Fruit fly (Drosophila melanogaster) whole organism, embryonic: ENCODE measurements around the gene CG45011.
A peak's percentile ranks its signal among the peaks of the same experiment; 100 is the strongest.

ENCODE experiments used
- ATbp ChIP-seq: fragments of 200-800 bp; sonication (Bioruptor generic); optimal IDR thresholded peaks from 2 replicates; lab custom pipeline; 2017; ENCODE audit warnings: missing biosample characterization, mild to moderate bottlenecking, missing genetic modification characterization, missing genetic modification reagents
- Adf1 ChIP-seq: fragments of 200-800 bp; sonication (Bioruptor generic); IDR thresholded peaks from 2 replicates; pipeline ENCODE4 v1.3.6; 2022; ENCODE audit warnings: missing biosample characterization, missing genetic modification characterization
- BtbVII ChIP-seq: fragments of 200-800 bp; sonication (Bioruptor generic); optimal IDR thresholded peaks from 3 replicates; lab custom pipeline; 2017; ENCODE audit warnings: missing biosample characterization, mild to moderate bottlenecking, missing genetic modification characterization
- C15 ChIP-seq: fragments of 200-800 bp; sonication (Bioruptor generic); IDR thresholded peaks from 3 replicates; pipeline ENCODE4 v1.3.6; 2022; ENCODE audit warnings: missing biosample characterization, missing genetic modification characterization
- CG10147 ChIP-seq: fragments of 200-800 bp; sonication (Bioruptor generic); optimal IDR thresholded peaks from 2 replicates; lab custom pipeline; 2019; ENCODE audit warnings: missing biosample characterization, mild to moderate bottlenecking, missing genetic modification characterization, moderate library complexity
- CG12236 ChIP-seq: fragments of 200-800 bp; sonication (Bioruptor generic); optimal IDR thresholded peaks from 2 replicates; lab custom pipeline; 2016; ENCODE audit warnings: missing biosample characterization, missing genetic modification characterization
- CG12659 ChIP-seq: fragments of 200-800 bp; sonication (Bioruptor generic); optimal IDR thresholded peaks from 3 replicates; lab custom pipeline; 2017; ENCODE audit warnings: mild to moderate bottlenecking, missing biosample characterization, missing genetic modification reagents, missing genetic modification characterization
- CG13424 ChIP-seq: fragments of 200-800 bp; sonication (Bioruptor generic); optimal IDR thresholded peaks from 2 replicates; lab custom pipeline; 2019; ENCODE audit warnings: missing biosample characterization, mild to moderate bottlenecking, missing genetic modification characterization, moderate library complexity
- CG14965 ChIP-seq: fragments of 200-800 bp; sonication (Bioruptor generic); optimal IDR thresholded peaks from 2 replicates; lab custom pipeline; 2016; ENCODE audit warnings: missing biosample characterization, missing genetic modification characterization, borderline replicate concordance
- CG15514 ChIP-seq: fragments of 200-800 bp; sonication (Bioruptor generic); optimal IDR thresholded peaks from 3 replicates; lab custom pipeline; 2017; ENCODE audit warnings: missing biosample characterization, missing genetic modification characterization, mild to moderate bottlenecking, moderate library complexity, missing genetic modification reagents
- CG16779 ChIP-seq: fragments of 200-800 bp; sonication (Bioruptor generic); IDR thresholded peaks from 2 replicates; pipeline ENCODE4 v1.3.6; 2022; ENCODE audit warnings: missing biosample characterization, missing genetic modification characterization
- CG18764 ChIP-seq: fragments of 200-800 bp; sonication (Bioruptor generic); optimal IDR thresholded peaks from 3 replicates; lab custom pipeline; 2016; ENCODE audit warnings: missing biosample characterization, missing genetic modification characterization
- CG34422 ChIP-seq: fragments of 200-800 bp; sonication (Bioruptor generic); IDR thresholded peaks from 3 replicates; pipeline ENCODE4 v1.3.6; 2022; ENCODE audit warnings: missing biosample characterization, missing genetic modification characterization
- CG43689 ChIP-seq: fragments of 200-800 bp; sonication (Bioruptor generic); IDR thresholded peaks from 2 replicates; pipeline ENCODE4 v1.3.6; 2022; ENCODE audit warnings: missing biosample characterization, missing genetic modification characterization
- CG6854 ChIP-seq: fragments of 200-800 bp; sonication (Bioruptor generic); optimal IDR thresholded peaks from 3 replicates; lab custom pipeline; 2017; ENCODE audit warnings: missing biosample characterization, mild to moderate bottlenecking, missing genetic modification characterization
- CG7556 ChIP-seq: fragments of 200-800 bp; sonication (Bioruptor generic); optimal IDR thresholded peaks from 2 replicates; lab custom pipeline; 2017; ENCODE audit warnings: missing biosample characterization, mild to moderate bottlenecking, missing genetic modification characterization
- CG7987 ChIP-seq: fragments of 200-800 bp; sonication (Bioruptor generic); optimal IDR thresholded peaks from 2 replicates; lab custom pipeline; 2018; ENCODE audit warnings: missing biosample characterization, mild to moderate bottlenecking, missing genetic modification characterization, moderate library complexity
- CoRest ChIP-seq: fragments of 200-800 bp; sonication (Bioruptor generic); optimal IDR thresholded peaks from 3 replicates; lab custom pipeline; 2018; ENCODE audit warnings: missing biosample characterization, mild to moderate bottlenecking, missing genetic modification characterization, moderate library complexity
- Doc3 ChIP-seq: fragments of 200-800 bp; sonication (Bioruptor generic); IDR thresholded peaks from 3 replicates; pipeline ENCODE4 v1.3.6; 2022; ENCODE audit warnings: missing biosample characterization, missing genetic modification characterization; ENCODE audit not compliant: partially characterized antibody
- Eip74EF ChIP-seq, 2 experiments: fragments of 200-800 bp in 1 of 2; fragments of >200 bp in 1 of 2; sonication (Bioruptor generic) in 1 of 2; optimal IDR thresholded peaks; 2 replicates each; lab custom pipeline; 2017 to 2019; ENCODE audit warnings: missing biosample characterization in 2 of 2, missing genetic modification characterization in 2 of 2, mild to moderate bottlenecking in 1 of 2, moderate library complexity in 1 of 2
- Med ChIP-seq: fragments of 200-800 bp; sonication (Bioruptor generic); peaks from one replicate; lab custom pipeline; 2016; ENCODE audit warnings: missing biosample characterization, missing genetic modification characterization, mild to moderate bottlenecking, inconsistent platforms, moderate library complexity
- NK7.1 ChIP-seq: fragments of 200-800 bp; sonication (Bioruptor generic); optimal IDR thresholded peaks from 3 replicates; lab custom pipeline; 2016; ENCODE audit warnings: missing biosample characterization, missing genetic modification characterization
- NfI ChIP-seq: fragments of 200-800 bp; sonication (Bioruptor generic); optimal IDR thresholded peaks from 3 replicates; lab custom pipeline; 2018; ENCODE audit warnings: missing biosample characterization, mild to moderate bottlenecking, missing genetic modification characterization, moderate library complexity
- Rfx ChIP-seq: fragments of 200-800 bp; sonication (Bioruptor generic); IDR thresholded peaks from 2 replicates; pipeline ENCODE4 v1.3.6; 2022; ENCODE audit warnings: missing biosample characterization, missing genetic modification characterization
- Sin3A ChIP-seq: fragments of >200 bp; optimal IDR thresholded peaks from 2 replicates; lab custom pipeline; 2018
- Sry-δ ChIP-seq: fragments of 200-800 bp; sonication (Bioruptor generic); optimal IDR thresholded peaks from 2 replicates; lab custom pipeline; 2016; ENCODE audit warnings: missing biosample characterization, missing genetic modification characterization
- Stat92E ChIP-seq, 3 experiments: fragments of >200 bp in 2 of 3; fragments of 200-800 bp in 1 of 3; sonication (Bioruptor generic) in 1 of 3; optimal IDR thresholded peaks; 2 replicates each; lab custom pipeline; 2017 to 2019; ENCODE audit warnings: missing biosample characterization in 3 of 3, missing genetic modification characterization in 3 of 3, mild to moderate bottlenecking in 1 of 3, moderate library complexity in 1 of 3
- Trl ChIP-seq, 3 experiments: fragments of >200 bp in 2 of 3; fragments of 200-800 bp in 1 of 3; sonication (Bioruptor generic) in 1 of 3; optimal IDR thresholded peaks; 2 replicates in 1 of 3; 3 replicates in 2 of 3; lab custom pipeline; 2016 to 2017; ENCODE audit warnings: missing biosample characterization in 1 of 3, missing genetic modification characterization in 1 of 3
- amos ChIP-seq: fragments of 200-800 bp; sonication (Bioruptor generic); IDR thresholded peaks from 2 replicates; pipeline ENCODE4 v1.3.6; 2022; ENCODE audit warnings: missing biosample characterization, missing genetic modification characterization; ENCODE audit not compliant: partially characterized antibody
- cg ChIP-seq: fragments of 200-800 bp; sonication (Bioruptor generic); optimal IDR thresholded peaks from 3 replicates; lab custom pipeline; 2019; ENCODE audit warnings: missing biosample characterization, mild to moderate bottlenecking, missing genetic modification characterization, moderate library complexity
- chinmo ChIP-seq: fragments of 200-800 bp; sonication (Bioruptor generic); IDR thresholded peaks from 4 replicates; pipeline ENCODE4 v1.3.6; 2022; ENCODE audit warnings: missing biosample characterization, missing genetic modification characterization; ENCODE audit not compliant: partially characterized antibody
- crol ChIP-seq: fragments of 200-800 bp; sonication (Bioruptor generic); IDR thresholded peaks from 2 replicates; pipeline ENCODE4 v1.3.6; 2022; ENCODE audit warnings: missing biosample characterization, missing genetic modification characterization
- dan ChIP-seq: fragments of 200-800 bp; sonication (Bioruptor generic); IDR thresholded peaks from 2 replicates; pipeline ENCODE4 v1.3.6; 2022; ENCODE audit warnings: missing biosample characterization, missing genetic modification characterization
- dmrt11E ChIP-seq: fragments of 200-800 bp; sonication (Bioruptor generic); optimal IDR thresholded peaks from 3 replicates; lab custom pipeline; 2018; ENCODE audit warnings: missing biosample characterization, mild to moderate bottlenecking, missing genetic modification characterization, moderate library complexity
- eve ChIP-seq, 2 experiments: fragments of >200 bp; optimal IDR thresholded peaks; 2 replicates each; lab custom pipeline; 2017; ENCODE audit warnings: missing biosample characterization in 2 of 2, missing genetic modification characterization in 2 of 2
- fru ChIP-seq: fragments of >200 bp; optimal IDR thresholded peaks from 2 replicates; lab custom pipeline; 2017
- gce ChIP-seq: fragments of 200-800 bp; sonication (Bioruptor generic); IDR thresholded peaks from 3 replicates; pipeline ENCODE4 v1.3.6; 2022; ENCODE audit warnings: missing biosample characterization, missing genetic modification characterization
- jing ChIP-seq: fragments of 200-800 bp; sonication (Bioruptor generic); optimal IDR thresholded peaks from 2 replicates; lab custom pipeline; 2018; ENCODE audit warnings: missing biosample characterization, mild to moderate bottlenecking, missing genetic modification characterization
- knrl ChIP-seq: fragments of 200-800 bp; sonication (Bioruptor generic); IDR thresholded peaks from 3 replicates; pipeline ENCODE4 v1.3.6; 2022; ENCODE audit warnings: missing biosample characterization, missing genetic modification characterization; ENCODE audit not compliant: partially characterized antibody
- nerfin-1 ChIP-seq: fragments of 200-800 bp; sonication (Bioruptor generic); optimal IDR thresholded peaks from 3 replicates; lab custom pipeline; 2019; ENCODE audit warnings: missing biosample characterization, mild to moderate bottlenecking, missing genetic modification characterization, moderate library complexity
- pros ChIP-seq: fragments of 200-800 bp; sonication (Bioruptor generic); optimal IDR thresholded peaks from 3 replicates; lab custom pipeline; 2019; ENCODE audit warnings: missing biosample characterization, mild to moderate bottlenecking, missing genetic modification characterization, moderate library complexity
- sens-2 ChIP-seq: fragments of 200-800 bp; sonication (Bioruptor generic); IDR thresholded peaks from 2 replicates; pipeline ENCODE4 v1.3.6; 2022; ENCODE audit warnings: missing biosample characterization, missing genetic modification characterization
- seq ChIP-seq: fragments of 200-800 bp; sonication (Bioruptor generic); IDR thresholded peaks from 2 replicates; pipeline ENCODE4 v1.3.6; 2022; ENCODE audit warnings: missing biosample characterization, missing genetic modification characterization
- shn ChIP-seq: fragments of 200-800 bp; sonication (Bioruptor generic); optimal IDR thresholded peaks from 3 replicates; lab custom pipeline; 2016; ENCODE audit warnings: missing biosample characterization, missing genetic modification characterization
- slou ChIP-seq: fragments of 200-800 bp; sonication (Bioruptor generic); optimal IDR thresholded peaks from 3 replicates; lab custom pipeline; 2016; ENCODE audit warnings: missing biosample characterization, missing genetic modification characterization
- tup ChIP-seq: fragments of 200-800 bp; sonication (Bioruptor generic); optimal IDR thresholded peaks from 2 replicates; lab custom pipeline; 2016; ENCODE audit warnings: missing biosample characterization, mild to moderate bottlenecking, missing genetic modification characterization, moderate library complexity

Gene CG45011

DNA sequence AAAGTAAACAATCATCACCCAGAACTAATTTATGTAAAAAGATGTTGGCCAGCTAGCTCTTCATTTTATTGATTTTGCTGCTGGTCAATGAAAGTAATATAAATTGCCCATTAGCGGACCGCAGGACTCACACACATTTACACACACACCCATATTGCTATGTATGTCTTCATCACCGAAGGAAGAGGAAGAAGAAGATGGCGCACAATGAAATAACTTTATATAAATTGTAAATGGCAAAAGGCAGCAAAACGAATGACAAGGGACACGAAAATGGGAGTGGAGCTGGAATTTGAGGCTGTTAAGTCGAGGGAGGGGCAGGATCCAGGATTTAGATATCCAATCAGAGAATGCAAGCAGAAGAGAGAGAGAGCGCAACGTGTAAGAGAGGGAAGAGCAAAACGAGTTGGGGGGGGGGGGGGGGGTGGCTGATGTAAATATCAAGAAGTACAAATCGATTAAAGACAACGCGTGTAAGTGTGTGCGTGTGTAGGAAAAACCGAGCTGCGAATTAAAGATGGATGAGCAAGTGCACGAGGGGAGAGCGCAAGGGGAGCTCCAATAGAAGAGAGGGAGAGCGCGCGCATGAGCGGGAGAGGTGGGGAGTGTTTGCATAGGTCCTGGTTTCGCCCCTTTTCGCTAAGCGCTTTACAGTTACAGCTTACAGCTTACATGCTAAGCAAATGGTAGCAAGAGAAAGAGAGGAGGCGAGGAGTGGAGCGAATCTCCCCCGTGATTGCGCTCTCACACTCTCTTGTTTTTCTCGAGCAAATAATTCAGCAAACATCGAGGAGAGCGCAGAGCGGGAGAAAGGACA lies 29.4 kb upstream of the CG45011 start (continued):
- TF ChIP-seq Rfx (0 out of 2 replicates have a peak, but pooled peaks have one; percentile 5), cg (GFP tag; lab: Kevin White, UChicago) (peak; percentile 33), Sry-δ (GFP tag; lab: Kevin White, UChicago) (no peak), knrl (GFP tag; lab: Robert Waterston, UW) (no peak), CG18764 (GFP tag; lab: Kevin White, UChicago) (no peak), CG7556 (no peak), seq (peak; percentile 11; the same call in 1 of the 2 replicates), pros (peak; percentile 47), chinmo (GFP tag; lab: Robert Waterston, UW) (0 out of 4 replicates have a peak, but pooled peaks have one; percentile 46), CG13424 (no peak), Adf1 (GFP tag; lab: Robert Waterston, UW) (no peak), sens-2 (GFP tag; lab: Robert Waterston, UW) (no peak)

DNA sequence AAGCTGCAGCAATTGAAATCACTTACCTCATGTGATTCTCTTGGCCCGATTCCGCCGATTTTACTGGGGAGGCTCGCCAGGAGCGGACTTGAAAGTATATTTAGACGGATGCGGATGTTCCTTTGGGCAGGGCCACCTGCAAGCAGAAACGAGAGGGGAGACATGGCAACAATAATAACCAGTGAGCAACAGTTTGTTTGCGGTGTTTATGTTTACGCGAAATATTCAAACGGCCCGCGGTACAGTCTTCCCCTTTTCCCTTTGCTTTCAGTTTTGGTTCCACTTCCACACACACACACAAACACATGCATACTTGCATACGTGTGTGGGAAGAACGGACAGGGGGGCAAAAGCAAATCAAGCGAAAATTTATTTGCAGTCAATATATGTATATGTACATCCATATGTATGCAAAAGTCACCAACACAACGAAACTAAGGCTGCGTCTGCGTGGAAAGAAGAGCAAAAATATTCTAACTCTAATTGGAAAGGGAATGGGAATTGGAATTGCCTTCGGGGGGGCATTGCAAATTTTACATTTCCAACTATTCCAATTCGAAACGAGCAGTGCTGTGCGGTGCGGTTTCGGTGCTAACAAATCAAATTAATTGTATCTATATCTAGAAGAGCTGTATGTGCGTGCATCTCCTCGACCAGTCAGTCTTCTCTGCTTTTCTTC lies 27.7 kb upstream of the CG45011 start:
- TF ChIP-seq CG15514 (no peak), shn (GFP tag; lab: Kevin White, UChicago) (no peak), amos (no peak), CG10147 (GFP tag; lab: Kevin White, UChicago) (no peak), cg (GFP tag; lab: Kevin White, UChicago) (peak; percentile 68), Adf1 (GFP tag; lab: Robert Waterston, UW) (no peak), jing (GFP tag; lab: Kevin White, UChicago) (no peak), NfI (no peak), CG43689 (no peak), Med (peak; percentile 64), seq (no peak), tup (GFP tag; lab: Kevin White, UChicago) (no peak), Eip74EF (GFP tag; optimal IDR thresholded peaks at IDR 0.05; lab: Kevin White, UChicago) (no peak), CG12236 (GFP tag; lab: Kevin White, UChicago) (no peak), eve (GFP tag; optimal IDR thresholded peaks at IDR 0.05; lab: Kevin White, UChicago) (no peak), CG12659 (GFP tag; lab: Kevin White, UChicago) (no peak), Sin3A (lab: Kevin White, UChicago) (no peak), fru (no peak), crol (peak; percentile 62), Doc3 (GFP tag; lab: Robert Waterston, UW) (no peak), dmrt11E (tag; lab: Kevin White, UChicago) (no peak), BtbVII (GFP tag; lab: Kevin White, UChicago) (no peak), Trl (optimal IDR thresholded peaks at IDR 0.05; lab: Kevin White, UChicago) (no peak), Trl (GFP tag; optimal IDR thresholded peaks at IDR 0.05; lab: Kevin White, UChicago) (no peak), CG16779 (GFP tag; lab: Robert Waterston, UW) (no peak), CG34422 (GFP tag; lab: Robert Waterston, UW) (0 out of 3 replicates have a peak, but pooled peaks have one; percentile 18), ATbp (no peak), gce (no peak), nerfin-1 (tag; lab: Kevin White, UChicago) (peak; percentile 30), CG6854 (GFP tag; lab: Kevin White, UChicago) (no peak), NK7.1 (no peak), C15 (GFP tag; lab: Robert Waterston, UW) (no peak), slou (GFP tag; lab: Kevin White, UChicago) (no peak), Stat92E (GFP tag; optimal IDR thresholded peaks at IDR 0.05; lab: Kevin White, UChicago) (peak in 1 of 3 experiments; percentile 9), dan (GFP tag; lab: Robert Waterston, UW) (no peak), CG7987 (GFP tag; lab: Kevin White, UChicago) (no peak), CoRest (tag; lab: Kevin White, UChicago) (no peak), CG14965 (GFP tag; lab: Kevin White, UChicago) (no peak)
